Worm (Caenorhabditis elegans) whole organism, L1 larva: ENCODE measurements around the gene T25B2.2.

Experiments used
- C04F5.9 ChIP-seq: sonication (generic microtip); optimal IDR thresholded peaks from 2 replicates; lab custom pipeline; 2016; ENCODE audit warnings: missing genetic modification characterization, missing compliant biosample characterization
- F16B12.6 ChIP-seq: fragments of 150-350 bp; optimal IDR thresholded peaks from 2 replicates; lab custom pipeline; 2014; ENCODE audit warnings: missing biosample characterization, missing genetic modification characterization
- aha-1 ChIP-seq: fragments of 150-350 bp; optimal IDR thresholded peaks from 2 replicates; lab custom pipeline; 2014; ENCODE audit warnings: missing biosample characterization, missing genetic modification characterization
- alr-1 ChIP-seq: fragments of 200-800 bp; sonication (Bioruptor generic); optimal IDR thresholded peaks from 2 replicates; lab custom pipeline; 2018; ENCODE audit warnings: borderline replicate concordance, mild to moderate bottlenecking, missing genetic modification characterization, missing compliant biosample characterization
- aly-2 ChIP-seq: fragments of 150-350 bp; optimal IDR thresholded peaks from 2 replicates; lab custom pipeline; 2014; ENCODE audit warnings: missing biosample characterization, missing genetic modification characterization
- ama-1 ChIP-seq: fragments of 150-350 bp; optimal IDR thresholded peaks from 2 replicates; lab custom pipeline; 2014
- blmp-1 ChIP-seq: fragments of 150-350 bp; optimal IDR thresholded peaks from 2 replicates; lab custom pipeline; 2014; ENCODE audit warnings: missing biosample characterization, missing genetic modification characterization
- ceh-90 ChIP-seq: sonication (generic microtip); optimal IDR thresholded peaks from 2 replicates; lab custom pipeline; 2016; ENCODE audit warnings: missing genetic modification characterization, missing compliant biosample characterization
- ces-1 ChIP-seq: fragments of 150-350 bp; optimal IDR thresholded peaks from 2 replicates; lab custom pipeline; 2014; ENCODE audit warnings: missing biosample characterization, missing genetic modification reagents, missing genetic modification characterization
- dsc-1 ChIP-seq: sonication (generic microtip); optimal IDR thresholded peaks from 2 replicates; lab custom pipeline; 2016; ENCODE audit warnings: mild to moderate bottlenecking, missing genetic modification characterization, missing compliant biosample characterization
- efl-1 ChIP-seq, 4 experiments: fragments of 150-350 bp; optimal IDR thresholded peaks in 3 of 4; peaks in 1 of 4; 1 replicate in 1 of 4; 2 replicates in 3 of 4; lab custom pipeline; 2014; ENCODE audit warnings: missing biosample characterization in 2 of 4, missing genetic modification characterization in 2 of 4, missing genetic modification reagents in 2 of 4
- elt-3 ChIP-seq, 6 experiments: fragments of 150-350 bp in 1 of 6; sonication (generic microtip); optimal IDR thresholded peaks; 2 replicates each; lab custom pipeline; 2017 to 2018; ENCODE audit warnings: missing biosample characterization in 6 of 6, missing genetic modification characterization in 6 of 6, inconsistent platforms in 1 of 6
- ets-5 ChIP-seq: fragments of 200-800 bp; sonication (Bioruptor generic); IDR thresholded peaks from 2 replicates; pipeline ENCODE4 v1.3.6; 2022; ENCODE audit warnings: missing genetic modification characterization, missing compliant biosample characterization
- fkh-10 ChIP-seq: sonication (generic microtip); optimal IDR thresholded peaks from 2 replicates; lab custom pipeline; 2017; ENCODE audit warnings: missing biosample characterization, missing genetic modification reagents, missing genetic modification characterization
- fkh-4 ChIP-seq: sonication (generic microtip); optimal IDR thresholded peaks from 2 replicates; lab custom pipeline; 2016; ENCODE audit warnings: missing compliant biosample characterization, missing genetic modification characterization, borderline replicate concordance
- fkh-8 ChIP-seq: sonication (generic microtip); optimal IDR thresholded peaks from 2 replicates; lab custom pipeline; 2016; ENCODE audit warnings: mild to moderate bottlenecking, missing genetic modification characterization, missing compliant biosample characterization
- grh-1 ChIP-seq: fragments of 200-800 bp; sonication (Bioruptor generic); IDR thresholded peaks from 2 replicates; pipeline ENCODE4 v1.3.6; 2022; ENCODE audit warnings: missing genetic modification reagents, missing genetic modification characterization, missing compliant biosample characterization
- hlh-4 ChIP-seq: sonication (generic microtip); optimal IDR thresholded peaks from 2 replicates; lab custom pipeline; 2016; ENCODE audit warnings: mild to moderate bottlenecking, missing genetic modification characterization, missing compliant biosample characterization
- hpl-2 ChIP-seq: fragments of 150-350 bp; optimal IDR thresholded peaks from 2 replicates; lab custom pipeline; 2014; ENCODE audit warnings: missing biosample characterization, missing genetic modification reagents, missing genetic modification characterization
- lin-39 ChIP-seq: fragments of 150-350 bp; optimal IDR thresholded peaks from 2 replicates; lab custom pipeline; 2014; ENCODE audit warnings: missing biosample characterization, missing genetic modification reagents, missing genetic modification characterization
- lir-3 ChIP-seq: sonication (generic microtip); optimal IDR thresholded peaks from 2 replicates; lab custom pipeline; 2016; ENCODE audit warnings: mild to moderate bottlenecking, missing genetic modification characterization, moderate library complexity, missing compliant biosample characterization; ENCODE audit not compliant: poor library complexity
- mef-2 ChIP-seq: fragments of 150-350 bp; optimal IDR thresholded peaks from 2 replicates; lab custom pipeline; 2014; ENCODE audit warnings: missing biosample characterization, missing genetic modification characterization
- mep-1 ChIP-seq: fragments of 150-350 bp; optimal IDR thresholded peaks from 2 replicates; lab custom pipeline; 2014; ENCODE audit warnings: missing biosample characterization, missing genetic modification characterization
- nhr-11 ChIP-seq: fragments of 150-350 bp; optimal IDR thresholded peaks from 2 replicates; lab custom pipeline; 2014; ENCODE audit warnings: missing biosample characterization, missing genetic modification characterization
- nhr-19 ChIP-seq: fragments of 200-800 bp; sonication (Bioruptor generic); conservative IDR thresholded peaks from 2 replicates; pipeline ENCODE4 v1.3.6; 2022; ENCODE audit warnings: missing genetic modification characterization, missing compliant biosample characterization
- nhr-237 ChIP-seq: fragments of 150-350 bp; optimal IDR thresholded peaks from 2 replicates; lab custom pipeline; 2014; ENCODE audit warnings: missing biosample characterization, missing genetic modification characterization
- nhr-28 ChIP-seq: fragments of 150-350 bp; optimal IDR thresholded peaks from 2 replicates; lab custom pipeline; 2014; ENCODE audit warnings: missing biosample characterization, missing genetic modification characterization
- nhr-47 ChIP-seq: sonication (generic microtip); optimal IDR thresholded peaks from 2 replicates; lab custom pipeline; 2016; ENCODE audit warnings: mild to moderate bottlenecking, missing genetic modification characterization, moderate library complexity, missing compliant biosample characterization
- nhr-76 ChIP-seq: sonication (generic microtip); optimal IDR thresholded peaks from 2 replicates; lab custom pipeline; 2017; ENCODE audit warnings: missing biosample characterization, missing genetic modification characterization
- nhr-77 ChIP-seq: fragments of 150-350 bp; optimal IDR thresholded peaks from 2 replicates; lab custom pipeline; 2014; ENCODE audit warnings: missing biosample characterization, missing genetic modification characterization
- nhr-85 ChIP-seq: sonication (generic microtip); peaks from one replicate; lab custom pipeline; 2016; ENCODE audit warnings: missing genetic modification characterization, inconsistent platforms, missing compliant biosample characterization
- nhr-90 ChIP-seq: sonication (generic microtip); optimal IDR thresholded peaks from 2 replicates; lab custom pipeline; 2016; ENCODE audit warnings: mild to moderate bottlenecking, missing genetic modification characterization, missing compliant biosample characterization; ENCODE audit not compliant: poor library complexity
- pag-3 ChIP-seq: sonication (generic microtip); optimal IDR thresholded peaks from 2 replicates; lab custom pipeline; 2017; ENCODE audit warnings: missing genetic modification characterization, mild to moderate bottlenecking, missing compliant biosample characterization, antibody characterized with exemption, borderline replicate concordance; ENCODE audit not compliant: insufficient read depth
- pax-3 ChIP-seq: fragments of 200-800 bp; sonication (Bioruptor generic); optimal IDR thresholded peaks from 2 replicates; lab custom pipeline; 2018; ENCODE audit warnings: mild to moderate bottlenecking, missing genetic modification characterization, moderate library complexity, missing compliant biosample characterization
- pqm-1 ChIP-seq: sonication (generic microtip); optimal IDR thresholded peaks from 3 replicates; lab custom pipeline; 2017; ENCODE audit warnings: missing biosample characterization, missing genetic modification characterization
- rnt-1 ChIP-seq: sonication (generic microtip); optimal IDR thresholded peaks from 2 replicates; lab custom pipeline; 2016; ENCODE audit warnings: mild to moderate bottlenecking, missing genetic modification characterization, moderate library complexity, missing compliant biosample characterization
- sptf-1 ChIP-seq: fragments of 150-350 bp; optimal IDR thresholded peaks from 2 replicates; lab custom pipeline; 2014; ENCODE audit warnings: missing biosample characterization, missing genetic modification characterization
- swsn-7 ChIP-seq: sonication (generic microtip); optimal IDR thresholded peaks from 2 replicates; lab custom pipeline; 2016; ENCODE audit warnings: missing genetic modification characterization, missing compliant biosample characterization
- tbx-2 ChIP-seq: sonication (generic microtip); optimal IDR thresholded peaks from 2 replicates; lab custom pipeline; 2016; ENCODE audit warnings: missing genetic modification characterization, missing compliant biosample characterization
- unc-30 ChIP-seq: sonication (generic microtip); optimal IDR thresholded peaks from 2 replicates; lab custom pipeline; 2017; ENCODE audit warnings: missing biosample characterization, missing genetic modification characterization
- unc-62 ChIP-seq: fragments of 150-350 bp; optimal IDR thresholded peaks from 2 replicates; lab custom pipeline; 2014; ENCODE audit warnings: missing biosample characterization, missing genetic modification reagents, missing genetic modification characterization
- unc-98 ChIP-seq: fragments of 200-800 bp; sonication (Bioruptor generic); IDR thresholded peaks from 2 replicates; pipeline ENCODE4 v1.3.6; 2022; ENCODE audit warnings: missing genetic modification characterization, missing compliant biosample characterization
- vab-15 ChIP-seq: sonication (generic microtip); optimal IDR thresholded peaks from 2 replicates; lab custom pipeline; 2017; ENCODE audit warnings: missing genotype, mild to moderate bottlenecking, missing genetic modification characterization, missing compliant biosample characterization
- xbp-1 ChIP-seq: sonication (generic microtip); optimal IDR thresholded peaks from 2 replicates; lab custom pipeline; 2016; ENCODE audit warnings: missing genetic modification characterization, missing compliant biosample characterization
- zag-1 ChIP-seq: fragments of 150-350 bp; optimal IDR thresholded peaks from 2 replicates; lab custom pipeline; 2014; ENCODE audit warnings: missing biosample characterization, missing genetic modification characterization
- ztf-11 ChIP-seq, 2 experiments: sonication (generic microtip); optimal IDR thresholded peaks; 2 replicates each; lab custom pipeline; 2016 to 2017; ENCODE audit warnings: missing genetic modification characterization in 2 of 2, missing biosample characterization in 1 of 2, missing compliant biosample characterization in 1 of 2

Gene T25B2.2

DNA sequence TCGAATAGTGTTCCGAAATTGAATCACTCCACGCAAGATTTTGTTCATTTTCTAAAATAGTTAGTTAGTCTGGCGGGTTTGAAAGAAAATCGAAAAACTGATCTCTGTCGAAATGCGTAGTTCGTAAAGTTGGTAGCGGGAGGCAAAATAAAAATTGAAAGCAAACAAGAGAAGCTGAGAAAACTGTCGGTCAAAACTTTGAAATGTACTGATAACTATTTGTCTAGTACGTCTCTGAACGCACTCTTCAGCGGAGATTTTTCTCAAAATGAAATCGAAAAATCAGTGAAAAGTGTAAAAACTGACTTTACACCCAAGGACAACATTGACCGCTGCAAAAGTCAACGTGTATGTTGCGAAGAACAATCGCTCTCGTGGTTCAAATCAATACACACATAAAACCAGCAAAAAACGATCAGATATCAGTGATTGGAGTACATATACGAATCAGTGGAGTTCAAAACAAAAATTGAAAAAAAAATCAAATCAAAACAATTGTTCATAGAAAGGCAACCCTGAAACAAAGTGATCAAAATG is 35.3 kb downstream of the T25B2.2 start, which contains the start of gene bca-1 (continued):
- peak; percentile 40 for TF ChIP-seq grh-1 (GFP tag; lab: Robert Waterston, UW)
- TF ChIP-seq aha-1 (tag; lab: Kevin White, UChicago): no peak
- peak; percentile 49 for TF ChIP-seq rnt-1 (tag; lab: Kevin White, UChicago)
- peak; percentile 15 for TF ChIP-seq nhr-77
- peak in 2 of 6 experiments; percentile 59 to 68 for TF ChIP-seq elt-3 (tag; optimal IDR thresholded peaks at IDR 0.05; lab: Kevin White, UChicago)
- TF ChIP-seq blmp-1 (tag; lab: Kevin White, UChicago): peak; percentile 83
- no peak for TF ChIP-seq fkh-4 (tag; lab: Kevin White, UChicago)

DNA sequence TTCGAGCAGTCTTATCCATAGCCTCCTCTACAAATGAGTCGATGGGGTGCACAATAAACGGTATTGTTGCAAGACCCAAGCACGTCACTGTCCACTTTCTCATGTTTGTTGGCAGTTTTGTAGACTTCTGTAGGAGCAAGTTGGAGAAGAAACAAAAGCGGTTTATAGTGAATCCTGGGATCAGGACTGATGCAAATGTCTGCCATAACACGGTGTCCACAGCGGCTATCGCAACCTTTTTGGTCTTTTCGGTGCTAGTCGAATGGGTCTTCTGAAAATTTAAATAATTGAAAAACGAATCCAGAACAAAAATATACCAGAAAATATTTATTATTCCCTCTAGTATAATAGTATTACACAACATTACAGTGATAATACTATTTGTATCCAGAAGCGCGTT is 35.9 kb downstream of the T25B2.2 start:
- no peak for TF ChIP-seq ama-1 (lab: Kevin White, UChicago)
- no peak for TF ChIP-seq aha-1 (tag; lab: Kevin White, UChicago)
- no peak for TF ChIP-seq nhr-19
- TF ChIP-seq rnt-1 (tag; lab: Kevin White, UChicago): no peak
- no peak for TF ChIP-seq mep-1 (tag; lab: Kevin White, UChicago)
- no peak for TF ChIP-seq ces-1 (GFP tag; lab: Kevin White, UChicago)
- TF ChIP-seq unc-62 (GFP tag; lab: Kevin White, UChicago): no peak
- TF ChIP-seq mef-2 (tag; lab: Kevin White, UChicago): no peak
- TF ChIP-seq swsn-7: no peak
- no peak for TF ChIP-seq fkh-8
- no peak for TF ChIP-seq hpl-2 (GFP tag; lab: Kevin White, UChicago)
- no peak for TF ChIP-seq pax-3 (tag; lab: Kevin White, UChicago)
- TF ChIP-seq vab-15 (tag; lab: Kevin White, UChicago): no peak
- no peak for TF ChIP-seq lir-3 (tag; lab: Kevin White, UChicago)
- no peak for TF ChIP-seq nhr-11 (tag; lab: Kevin White, UChicago)
- no peak for TF ChIP-seq nhr-47

DNA sequence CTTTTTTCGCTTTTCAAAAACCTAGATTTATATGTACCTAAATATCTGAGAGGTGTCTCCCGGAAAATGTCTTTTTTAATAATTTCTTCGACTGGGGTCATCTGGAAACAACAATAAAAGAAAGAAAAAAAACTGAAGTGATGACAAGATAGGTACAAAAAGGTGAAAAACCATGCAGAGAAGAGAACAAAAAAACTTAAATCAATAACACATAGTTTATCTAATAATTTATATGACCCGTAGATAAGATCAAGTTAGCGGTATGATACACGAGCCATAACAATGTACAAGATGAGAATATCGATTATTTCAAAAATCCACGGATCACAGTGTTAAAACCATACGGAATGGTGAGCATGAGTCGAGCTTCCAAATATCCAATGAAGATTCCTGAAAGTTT is 36.9 kb downstream of the T25B2.2 start, which contains the start of gene mtp-18:
Gene mtp-18 (minus strand): TSS at position 101 of the 400 bp plus-strand sequence.
- TF ChIP-seq nhr-76: no peak
- no peak for TF ChIP-seq nhr-47
- TF ChIP-seq ztf-11 (tag; optimal IDR thresholded peaks at IDR 0.05; lab: Kevin White, UChicago): no peak
- no peak for TF ChIP-seq dsc-1 (tag; lab: Kevin White, UChicago)
- TF ChIP-seq mep-1 (tag; lab: Kevin White, UChicago): no peak
- TF ChIP-seq sptf-1 (tag; lab: Kevin White, UChicago): no peak
- TF ChIP-seq ets-5 (GFP tag; lab: Robert Waterston, UW): no peak
- TF ChIP-seq ceh-90: no peak
- TF ChIP-seq lin-39 (tag; lab: Kevin White, UChicago): no peak
- no peak for TF ChIP-seq nhr-90 (tag; lab: Kevin White, UChicago)
- no peak for TF ChIP-seq nhr-85 (tag; lab: Kevin White, UChicago)
- TF ChIP-seq ces-1 (GFP tag; lab: Kevin White, UChicago): no peak
- TF ChIP-seq nhr-237 (tag; lab: Kevin White, UChicago): no peak
- no peak for TF ChIP-seq xbp-1 (tag; lab: Kevin White, UChicago)
- TF ChIP-seq, all 84 proteins: peak for 0

DNA sequence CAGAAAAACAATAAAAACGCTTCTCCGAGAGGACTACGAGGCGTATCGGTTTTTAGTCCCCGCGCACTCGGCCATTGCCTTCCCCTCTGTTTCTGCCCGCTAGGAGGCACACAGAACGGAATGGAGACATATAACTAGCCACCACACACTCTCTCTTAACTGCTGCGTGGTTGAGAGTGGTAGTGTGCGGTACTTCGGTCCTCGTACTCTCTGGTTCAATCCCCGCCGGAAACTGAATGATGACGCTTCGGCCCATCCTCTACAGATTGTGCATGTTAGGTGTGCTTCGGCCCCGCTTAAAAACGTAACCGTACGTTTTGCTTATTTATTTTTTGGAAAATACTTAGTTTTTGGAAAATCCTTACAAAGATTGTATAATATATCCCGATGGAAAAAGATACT is 38.2 kb downstream of the T25B2.2 start, which contains the start of gene T13C5.6:
Gene T13C5.6 (minus strand): TSS at position 1 of the 402 bp plus-strand sequence.
- TF ChIP-seq nhr-85 (tag; lab: Kevin White, UChicago) (peak; percentile 93), pax-3 (tag; lab: Kevin White, UChicago) (peak; percentile 83), hlh-4 (tag; lab: Kevin White, UChicago) (no peak), C04F5.9 (peak; percentile 63), nhr-90 (tag; lab: Kevin White, UChicago) (peak; percentile 93), aly-2 (tag; lab: Kevin White, UChicago) (peak; percentile 42), nhr-28 (tag; lab: Kevin White, UChicago) (no peak), unc-98 (0 out of 2 replicates have a peak, but pooled peaks have one; percentile 20), F16B12.6 (tag; lab: Kevin White, UChicago) (no peak), ztf-11 (tag; optimal IDR thresholded peaks at IDR 0.05; lab: Kevin White, UChicago) (peak in 1 of 2 experiments; percentile 86), zag-1 (tag; lab: Kevin White, UChicago) (peak; percentile 0), pqm-1 (tag; lab: Kevin White, UChicago) (no peak), fkh-10 (GFP tag; lab: Kevin White, UChicago) (peak; percentile 91), alr-1 (tag; lab: Kevin White, UChicago) (no peak), hpl-2 (GFP tag; lab: Kevin White, UChicago) (peak; percentile 89), efl-1 (optimal IDR thresholded peaks at IDR 0.05; lab: Kevin White, UChicago) (peak; percentile 64 to 66), efl-1 (GFP tag; optimal IDR thresholded peaks at IDR 0.05 in 1 of 2; lab: Kevin White, UChicago) (peak; percentile 52 to 96), tbx-2 (tag; lab: Kevin White, UChicago) (peak; percentile 91), pag-3 (tag; lab: Kevin White, UChicago) (no peak), xbp-1 (tag; lab: Kevin White, UChicago) (peak; percentile 97), unc-30 (tag; lab: Kevin White, UChicago) (no peak)
